Fruit fly (Drosophila melanogaster): ENCODE measurements around the gene CG32376.

DNA sequence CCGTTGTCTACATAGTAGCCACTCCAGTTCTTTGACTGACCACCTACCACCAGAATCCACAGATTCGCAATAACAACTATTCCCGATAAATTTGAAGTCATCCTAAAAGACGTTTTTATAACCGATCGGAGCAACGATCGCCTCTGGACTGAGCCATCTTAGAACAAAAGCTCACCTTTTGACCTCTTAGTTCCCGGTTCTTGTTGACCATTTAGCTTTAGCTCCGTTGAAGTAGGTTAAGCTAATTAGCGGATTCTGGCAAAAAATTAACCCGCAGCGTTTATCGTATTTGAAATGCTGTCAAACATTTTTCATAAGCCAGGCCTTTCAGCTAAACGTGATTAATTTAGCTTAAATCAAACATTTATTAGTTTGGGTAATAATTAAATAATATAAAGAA is 1.2 kb downstream of the CG32376 start, which contains the start of gene CG32374:
- TF ChIP-seq CG8119 (GFP tag; IDR thresholded peaks at IDR 0.05): no peak
- TF ChIP-seq Eip75B (GFP tag; optimal IDR thresholded peaks at IDR 0.05): no peak
- no peak for TF ChIP-seq ss (GFP tag; optimal IDR thresholded peaks at IDR 0.05)

Data from whole organism, prepupa.